Fruit fly (Drosophila melanogaster) whole organism, pupa: Measurements from ENCODE around the gene Ptp61F.
A peak's percentile ranks its signal among the peaks of the same experiment; 100 is the strongest.

Experiments used
- CG10348 ChIP-seq: fragments of 200-800 bp; sonication (Bioruptor generic); IDR thresholded peaks from 2 replicates; pipeline ENCODE4 v1.3.6; 2022; ENCODE audit warnings: missing biosample characterization, missing genetic modification characterization
- CG12605 ChIP-seq: fragments of 200-800 bp; sonication (Bioruptor generic); IDR thresholded peaks from 2 replicates; pipeline ENCODE4 v1.3.6; 2022; ENCODE audit warnings: missing biosample characterization, missing genetic modification characterization
- CG13204 ChIP-seq: fragments of 200-800 bp; sonication (Bioruptor generic); optimal IDR thresholded peaks from 2 replicates; lab custom pipeline; 2018; ENCODE audit warnings: missing biosample characterization, mild to moderate bottlenecking, missing genetic modification characterization, moderate library complexity
- CG14655 ChIP-seq: fragments of 200-800 bp; sonication (Bioruptor generic); optimal IDR thresholded peaks from 3 replicates; lab custom pipeline; 2017; ENCODE audit warnings: mild to moderate bottlenecking, missing biosample characterization, missing genetic modification reagents, missing genetic modification characterization
- CG15710 ChIP-seq: fragments of 200-800 bp; sonication (Bioruptor generic); optimal IDR thresholded peaks from 2 replicates; lab custom pipeline; 2018; ENCODE audit warnings: missing biosample characterization, mild to moderate bottlenecking, missing genetic modification characterization, moderate library complexity
- CG17806 ChIP-seq: fragments of 200-800 bp; sonication (Bioruptor generic); optimal IDR thresholded peaks from 2 replicates; lab custom pipeline; 2018; ENCODE audit warnings: missing biosample characterization, mild to moderate bottlenecking, missing genetic modification characterization, moderate library complexity
- CG32121 ChIP-seq: fragments of 200-800 bp; sonication (Bioruptor generic); IDR thresholded peaks from 2 replicates; pipeline ENCODE4 v1.3.6; 2022; ENCODE audit warnings: missing biosample characterization, missing genetic modification characterization
- CG34367 ChIP-seq: fragments of 200-800 bp; sonication (Bioruptor generic); optimal IDR thresholded peaks from 2 replicates; lab custom pipeline; 2018; ENCODE audit warnings: missing biosample characterization, mild to moderate bottlenecking, missing genetic modification characterization
- CG4496 ChIP-seq: fragments of 200-800 bp; sonication (Bioruptor generic); IDR thresholded peaks from 3 replicates; pipeline ENCODE4 v1.3.6; 2022; ENCODE audit warnings: missing biosample characterization, missing genetic modification characterization
- CG8159 ChIP-seq: fragments of 200-800 bp; sonication (Bioruptor generic); optimal IDR thresholded peaks from 3 replicates; lab custom pipeline; 2018; ENCODE audit warnings: missing biosample characterization, mild to moderate bottlenecking, missing genetic modification characterization, moderate library complexity
- CG8301 ChIP-seq: fragments of 200-800 bp; sonication (Bioruptor generic); optimal IDR thresholded peaks from 2 replicates; lab custom pipeline; 2018; ENCODE audit warnings: missing biosample characterization, mild to moderate bottlenecking, missing genetic modification characterization
- CG9948 ChIP-seq: fragments of 200-800 bp; sonication (Bioruptor generic); optimal IDR thresholded peaks from 2 replicates; lab custom pipeline; 2018; ENCODE audit warnings: missing biosample characterization, mild to moderate bottlenecking, missing genetic modification characterization, moderate library complexity
- D1 ChIP-seq: fragments of 200-800 bp; sonication (Bioruptor generic); optimal IDR thresholded peaks from 2 replicates; lab custom pipeline; 2018; ENCODE audit warnings: missing biosample characterization, mild to moderate bottlenecking, missing genetic modification characterization, moderate library complexity
- EcR ChIP-seq: fragments of 200-800 bp; sonication (Bioruptor generic); optimal IDR thresholded peaks from 3 replicates; lab custom pipeline; 2019; ENCODE audit warnings: missing biosample characterization, missing genetic modification characterization, mild to moderate bottlenecking, moderate library complexity, missing genetic modification reagents
- Ets98B ChIP-seq: fragments of 200-800 bp; sonication (Bioruptor generic); IDR thresholded peaks from 2 replicates; pipeline ENCODE4 v1.3.6; 2022; ENCODE audit warnings: missing biosample characterization, missing genetic modification characterization
- Pif1A ChIP-seq: fragments of 200-800 bp; sonication (Bioruptor generic); optimal IDR thresholded peaks from 3 replicates; lab custom pipeline; 2016; ENCODE audit warnings: missing biosample characterization, missing genetic modification characterization
- Pif1B ChIP-seq: fragments of 200-800 bp; sonication (Bioruptor generic); optimal IDR thresholded peaks from 3 replicates; lab custom pipeline; 2016; ENCODE audit warnings: missing biosample characterization, missing genetic modification characterization
- Snoo ChIP-seq: fragments of 200-800 bp; sonication (Bioruptor generic); optimal IDR thresholded peaks from 3 replicates; lab custom pipeline; 2017; ENCODE audit warnings: missing biosample characterization, mild to moderate bottlenecking, missing genetic modification characterization, inconsistent platforms
- fd96Ca ChIP-seq: fragments of 200-800 bp; sonication (Bioruptor generic); IDR thresholded peaks from 3 replicates; pipeline ENCODE4 v1.3.6; 2022; ENCODE audit warnings: missing biosample characterization, missing genetic modification characterization
- gl ChIP-seq: fragments of 200-800 bp; sonication (Bioruptor generic); optimal IDR thresholded peaks from 2 replicates; lab custom pipeline; 2018; ENCODE audit warnings: missing biosample characterization, mild to moderate bottlenecking, missing genetic modification characterization
- rn ChIP-seq: fragments of 200-800 bp; sonication (Bioruptor generic); IDR thresholded peaks from 2 replicates; pipeline ENCODE4 v1.3.6; 2022; ENCODE audit warnings: missing biosample characterization, missing genetic modification characterization

Ptp61F gene

dm6 chr3L:1320931-1321556 lies 154.0 kb downstream of the Ptp61F start:
- no peak for TF ChIP-seq CG10348
- peak; percentile 52 for TF ChIP-seq gl
- peak; percentile 18; the same call in 1 of the 2 replicates for TF ChIP-seq Ets98B (GFP tag; lab: Robert Waterston, UW)
- 0 out of 2 replicates have a peak, but pooled peaks have one; percentile 16 for TF ChIP-seq CG12605 (GFP tag; lab: Robert Waterston, UW)
- no peak for TF ChIP-seq CG13204 (GFP tag; lab: Kevin White, UChicago)
- peak; percentile 24 for TF ChIP-seq Snoo (tag; lab: Kevin White, UChicago)
- no peak for TF ChIP-seq rn (GFP tag; lab: Robert Waterston, UW)
- peak; percentile 40; the same call in 1 of the 3 replicates for TF ChIP-seq CG4496 (GFP tag; lab: Robert Waterston, UW)
- TF ChIP-seq EcR (GFP tag; lab: Kevin White, UChicago) = peak; percentile 53
- 0 out of 3 replicates have a peak, but pooled peaks have one; percentile 6 for TF ChIP-seq fd96Ca (GFP tag; lab: Robert Waterston, UW)
- no peak for TF ChIP-seq CG32121 (GFP tag; lab: Robert Waterston, UW)

dm6 chr3L:1320230-1320930 lies 154.7 kb downstream of the Ptp61F start:
- peak; percentile 46 for TF ChIP-seq CG17806
- no peak for TF ChIP-seq rn (GFP tag; lab: Robert Waterston, UW)
- peak; percentile 59; the same call in 2 of the 3 replicates for TF ChIP-seq fd96Ca (GFP tag; lab: Robert Waterston, UW)
- TF ChIP-seq Pif1B (GFP tag; lab: Kevin White, UChicago) = peak; percentile 38
- no peak for TF ChIP-seq Ets98B (GFP tag; lab: Robert Waterston, UW)
- peak; percentile 63 for TF ChIP-seq Pif1A (GFP tag; lab: Kevin White, UChicago)
- TF ChIP-seq EcR (GFP tag; lab: Kevin White, UChicago) = no peak
- peak; percentile 72 for TF ChIP-seq CG8159 (tag; lab: Kevin White, UChicago)
- TF ChIP-seq CG14655 (GFP tag; lab: Kevin White, UChicago) = peak; percentile 58
- peak; percentile 37 for TF ChIP-seq Snoo (tag; lab: Kevin White, UChicago)
- no peak for TF ChIP-seq CG32121 (GFP tag; lab: Robert Waterston, UW)
- TF ChIP-seq CG9948 (tag; lab: Kevin White, UChicago) = peak; percentile 30
- peak; percentile 12 for TF ChIP-seq CG34367 (tag; lab: Kevin White, UChicago)
- peak; percentile 38 for TF ChIP-seq CG15710 (tag; lab: Kevin White, UChicago)
- TF ChIP-seq CG8301 (tag; lab: Kevin White, UChicago) = peak; percentile 13
- TF ChIP-seq, all 21 proteins: peak for 11

DNA sequence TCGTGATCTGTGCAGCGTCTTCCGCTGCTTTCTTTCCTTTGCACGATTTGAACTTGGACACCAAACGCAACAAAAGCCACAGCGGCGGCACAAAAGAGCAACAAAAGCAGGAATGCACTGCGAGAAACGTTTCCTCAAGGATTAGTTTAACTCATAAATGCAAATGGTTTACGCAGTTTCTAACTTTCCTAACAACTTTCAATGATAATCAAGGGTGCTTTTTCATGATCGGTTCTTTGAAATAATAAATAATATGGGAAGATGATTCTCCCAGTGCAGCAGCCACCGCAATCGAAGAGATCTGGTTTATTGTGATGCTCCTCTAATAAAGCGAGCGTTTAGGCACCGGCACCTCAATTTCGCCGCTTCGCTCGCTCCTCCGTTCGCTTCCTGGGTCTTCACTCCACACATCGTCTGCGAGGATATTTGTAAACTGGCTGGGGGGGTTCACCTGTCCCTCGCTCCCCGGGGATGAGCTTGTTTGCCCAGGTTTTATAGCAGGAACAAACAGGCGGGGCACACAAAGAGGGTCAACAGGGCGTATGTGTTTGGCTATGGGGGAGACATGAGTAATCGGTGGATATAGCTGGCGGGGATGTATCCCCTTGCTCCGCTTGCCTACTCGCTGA lies 155.8 kb downstream of the Ptp61F start:
- TF ChIP-seq D1 (tag; lab: Kevin White, UChicago) (no peak), Pif1A (GFP tag; lab: Kevin White, UChicago) (peak; percentile 95), CG17806 (peak; percentile 92), Pif1B (GFP tag; lab: Kevin White, UChicago) (peak; percentile 97), EcR (GFP tag; lab: Kevin White, UChicago) (peak; percentile 8), gl (peak; percentile 79), fd96Ca (GFP tag; lab: Robert Waterston, UW) (peak; percentile 94), CG34367 (tag; lab: Kevin White, UChicago) (peak; percentile 88), CG8159 (tag; lab: Kevin White, UChicago) (peak; percentile 85), CG10348 (no peak), Snoo (tag; lab: Kevin White, UChicago) (peak; percentile 96), CG14655 (GFP tag; lab: Kevin White, UChicago) (peak; percentile 97), CG4496 (GFP tag; lab: Robert Waterston, UW) (peak; percentile 96), CG15710 (tag; lab: Kevin White, UChicago) (peak; percentile 79), Ets98B (GFP tag; lab: Robert Waterston, UW) (peak; percentile 93), CG12605 (GFP tag; lab: Robert Waterston, UW) (peak; percentile 91), CG9948 (tag; lab: Kevin White, UChicago) (peak; percentile 94), CG13204 (GFP tag; lab: Kevin White, UChicago) (peak; percentile 68), CG32121 (GFP tag; lab: Robert Waterston, UW) (peak; percentile 84), CG8301 (tag; lab: Kevin White, UChicago) (peak; percentile 97), rn (GFP tag; lab: Robert Waterston, UW) (peak; percentile 83)

DNA sequence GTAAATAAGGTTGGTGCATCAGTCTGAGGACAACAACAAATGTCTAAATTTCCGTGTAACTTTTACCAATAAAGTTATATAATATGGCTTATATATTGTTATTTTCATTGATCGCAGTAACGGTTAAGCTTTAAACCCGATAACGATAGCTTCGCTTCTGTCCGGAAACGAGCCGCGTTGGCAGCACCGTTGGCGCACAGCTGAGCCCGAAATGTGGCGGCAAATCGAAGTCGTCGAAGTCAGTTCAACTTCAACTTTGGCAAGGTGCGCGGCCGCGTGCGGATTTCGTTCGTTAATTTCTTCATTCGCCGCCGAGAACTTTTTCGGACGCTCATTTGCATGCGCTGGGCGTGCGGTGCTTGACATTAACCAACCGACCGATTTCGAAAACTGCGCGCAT lies 156.8 kb downstream of the Ptp61F start, which contains the start of gene Myo61F:
Gene Myo61F, plus strand, starts transcription at position 240 of the 400 bp plus-strand sequence.
- TF ChIP-seq CG10348 = no peak
- 0 out of 3 replicates have a peak, but pooled peaks have one; percentile 36 for TF ChIP-seq CG4496 (GFP tag; lab: Robert Waterston, UW)
